Worm (Caenorhabditis elegans) whole organism, young adult: ENCODE measurements around the gene sedl-1.
A peak's percentile ranks its signal among the peaks of the same experiment; 100 is the strongest.

ENCODE experiments used
- B0035.1 ChIP-seq: sonication (generic microtip); optimal IDR thresholded peaks from 2 replicates; lab custom pipeline; 2016; ENCODE audit warnings: missing genetic modification characterization, mild to moderate bottlenecking, missing compliant biosample characterization, missing genotype, missing genetic modification reagents
- C17E4.6 ChIP-seq: fragments of 200-800 bp; sonication (Bioruptor generic); IDR thresholded peaks from 2 replicates; pipeline ENCODE4 v1.3.6; 2022; ENCODE audit warnings: missing genetic modification reagents, missing genetic modification characterization, missing compliant biosample characterization
- F22D6.2 ChIP-seq: sonication (generic microtip); optimal IDR thresholded peaks from 2 replicates; lab custom pipeline; 2016; ENCODE audit warnings: mild to moderate bottlenecking, missing genetic modification characterization, missing compliant biosample characterization
- F33H1.4 ChIP-seq: fragments of 200-800 bp; sonication (Bioruptor generic); IDR thresholded peaks from 2 replicates; pipeline ENCODE4 v1.3.6; 2022; ENCODE audit warnings: missing genetic modification reagents, missing genetic modification characterization, missing compliant biosample characterization
- F37B4.10 ChIP-seq: fragments of 200-800 bp; sonication (Bioruptor generic); IDR thresholded peaks from 2 replicates; pipeline ENCODE4 v1.3.6; 2022; ENCODE audit warnings: missing genetic modification characterization, missing compliant biosample characterization
- F52B5.7 ChIP-seq: sonication (generic microtip); optimal IDR thresholded peaks from 2 replicates; lab custom pipeline; 2016; ENCODE audit warnings: mild to moderate bottlenecking, missing genetic modification characterization, missing compliant biosample characterization
- F55B11.4 ChIP-seq: sonication (generic microtip); optimal IDR thresholded peaks from 2 replicates; lab custom pipeline; 2016; ENCODE audit warnings: missing compliant biosample characterization, missing genetic modification characterization, borderline replicate concordance; ENCODE audit not compliant: insufficient read depth
- Y53F4B.3 ChIP-seq: fragments of 200-800 bp; sonication (Bioruptor generic); IDR thresholded peaks from 2 replicates; pipeline ENCODE4 v1.3.6; 2022; ENCODE audit warnings: missing genetic modification reagents, missing genetic modification characterization, missing compliant biosample characterization
- Y53G8AR.9 ChIP-seq: fragments of 200-800 bp; sonication (Bioruptor generic); conservative IDR thresholded peaks from 2 replicates; pipeline ENCODE4 v1.3.6; 2022; ENCODE audit warnings: missing genetic modification reagents, missing genetic modification characterization, missing compliant biosample characterization
- Y79H2A.3 ChIP-seq: fragments of 200-800 bp; sonication (Bioruptor generic); conservative IDR thresholded peaks from 2 replicates; pipeline ENCODE4 v1.3.6; 2022; ENCODE audit warnings: missing genetic modification reagents, missing genetic modification characterization, missing compliant biosample characterization
- aptf-2 ChIP-seq: fragments of 200-800 bp; sonication (Bioruptor generic); conservative IDR thresholded peaks from 2 replicates; pipeline ENCODE4 v1.3.6; 2022; ENCODE audit warnings: missing genetic modification reagents, missing genetic modification characterization, missing compliant biosample characterization
- aptf-3 ChIP-seq: fragments of 200-800 bp; sonication (Bioruptor generic); IDR thresholded peaks from 2 replicates; pipeline ENCODE4 v1.3.6; 2022; ENCODE audit warnings: missing genetic modification characterization, missing compliant biosample characterization
- atf-7 ChIP-seq: sonication (generic microtip); optimal IDR thresholded peaks from 2 replicates; lab custom pipeline; 2017; ENCODE audit warnings: mild to moderate bottlenecking, missing genetic modification characterization, missing compliant biosample characterization
- bed-1 ChIP-seq: fragments of 200-800 bp; sonication (Bioruptor generic); IDR thresholded peaks from 2 replicates; pipeline ENCODE4 v1.3.6; 2022; ENCODE audit warnings: missing genetic modification reagents, missing genetic modification characterization, missing compliant biosample characterization
- cebp-1 ChIP-seq, 2 experiments: fragments of 200-800 bp in 1 of 2; sonication (Bioruptor generic) in 1 of 2; sonication (generic microtip) in 1 of 2; IDR thresholded peaks in 1 of 2; optimal IDR thresholded peaks in 1 of 2; 2 replicates each; pipeline versions ENCODE4 v1.3.6 to Lab custom; 2017 to 2022; ENCODE audit warnings: missing compliant biosample characterization in 2 of 2, missing genetic modification characterization in 2 of 2, mild to moderate bottlenecking in 1 of 2, missing genetic modification reagents in 1 of 2, moderate library complexity in 1 of 2
- ceh-27 ChIP-seq: fragments of 200-800 bp; sonication (Bioruptor generic); optimal IDR thresholded peaks from 2 replicates; lab custom pipeline; 2018; ENCODE audit warnings: mild to moderate bottlenecking, missing genetic modification characterization, moderate library complexity, missing compliant biosample characterization
- ceh-40 ChIP-seq: fragments of 200-800 bp; sonication (Bioruptor generic); IDR thresholded peaks from 2 replicates; pipeline ENCODE4 v1.3.6; 2022; ENCODE audit warnings: missing genetic modification characterization, missing compliant biosample characterization
- ceh-58 ChIP-seq: fragments of 200-800 bp; sonication (Bioruptor generic); IDR thresholded peaks from 2 replicates; pipeline ENCODE4 v1.3.6; 2022; ENCODE audit warnings: missing genetic modification characterization, missing compliant biosample characterization
- ceh-79 ChIP-seq: sonication (generic microtip); optimal IDR thresholded peaks from 2 replicates; lab custom pipeline; 2017; ENCODE audit warnings: mild to moderate bottlenecking, missing genetic modification characterization, missing compliant biosample characterization
- dpff-1 ChIP-seq: sonication (generic microtip); optimal IDR thresholded peaks from 2 replicates; lab custom pipeline; 2017; ENCODE audit warnings: mild to moderate bottlenecking, missing genetic modification characterization, missing compliant biosample characterization
- efl-1 ChIP-seq: fragments of 150-350 bp; optimal IDR thresholded peaks from 2 replicates; lab custom pipeline; 2014; ENCODE audit warnings: missing biosample characterization, missing genetic modification reagents, missing genetic modification characterization
- egl-44 ChIP-seq: fragments of 200-800 bp; sonication (Bioruptor generic); IDR thresholded peaks from 2 replicates; pipeline ENCODE4 v1.3.6; 2022; ENCODE audit warnings: missing genetic modification reagents, missing genetic modification characterization, missing compliant biosample characterization
- egrh-3 ChIP-seq: fragments of 200-800 bp; sonication (Bioruptor generic); IDR thresholded peaks from 2 replicates; pipeline ENCODE4 v1.3.6; 2022; ENCODE audit warnings: missing genetic modification reagents, missing genetic modification characterization, missing compliant biosample characterization
- hmg-1.2 ChIP-seq: fragments of 200-800 bp; sonication (Bioruptor generic); IDR thresholded peaks from 2 replicates; pipeline ENCODE4 v1.3.6; 2022; ENCODE audit warnings: missing genetic modification reagents, missing genetic modification characterization, missing compliant biosample characterization
- lag-1 ChIP-seq: fragments of 200-800 bp; sonication (Bioruptor generic); IDR thresholded peaks from 2 replicates; pipeline ENCODE4 v1.3.6; 2022; ENCODE audit warnings: missing genetic modification reagents, missing genetic modification characterization, missing compliant biosample characterization
- lin-40 ChIP-seq: sonication (generic microtip); optimal IDR thresholded peaks from 2 replicates; lab custom pipeline; 2016; ENCODE audit warnings: missing genetic modification characterization, mild to moderate bottlenecking, missing compliant biosample characterization, missing genotype, missing genetic modification reagents
- lsl-1 ChIP-seq: fragments of 200-800 bp; sonication (Bioruptor generic); optimal IDR thresholded peaks from 2 replicates; lab custom pipeline; 2018; ENCODE audit warnings: mild to moderate bottlenecking, missing genetic modification characterization, moderate library complexity, missing compliant biosample characterization
- madf-10 ChIP-seq: sonication (generic microtip); optimal IDR thresholded peaks from 2 replicates; lab custom pipeline; 2016; ENCODE audit warnings: mild to moderate bottlenecking, missing genetic modification characterization, missing compliant biosample characterization
- madf-3 ChIP-seq: fragments of 200-800 bp; sonication (Bioruptor generic); IDR thresholded peaks from 2 replicates; pipeline ENCODE4 v1.3.6; 2022; ENCODE audit warnings: missing genetic modification reagents, missing genetic modification characterization, missing compliant biosample characterization
- madf-6 ChIP-seq: fragments of 200-800 bp; sonication (Bioruptor generic); IDR thresholded peaks from 2 replicates; pipeline ENCODE4 v1.3.6; 2022; ENCODE audit warnings: missing genetic modification reagents, missing genetic modification characterization, missing compliant biosample characterization
- madf-8 ChIP-seq: fragments of 200-800 bp; sonication (Bioruptor generic); conservative IDR thresholded peaks from 2 replicates; pipeline ENCODE4 v1.3.6; 2022; ENCODE audit warnings: missing genetic modification reagents, missing genetic modification characterization, missing compliant biosample characterization
- mes-4 ChIP-seq: sonication (generic microtip); optimal IDR thresholded peaks from 2 replicates; lab custom pipeline; 2016; ENCODE audit warnings: missing genotype, missing genetic modification characterization, missing compliant biosample characterization
- nfya-2 ChIP-seq: fragments of 200-800 bp; sonication (Bioruptor generic); IDR thresholded peaks from 2 replicates; pipeline ENCODE4 v1.3.6; 2022; ENCODE audit warnings: missing genetic modification reagents, missing genetic modification characterization, missing compliant biosample characterization
- nfyb-1 ChIP-seq: fragments of 200-800 bp; sonication (Bioruptor generic); IDR thresholded peaks from 2 replicates; pipeline ENCODE4 v1.3.6; 2022; ENCODE audit warnings: missing genetic modification reagents, missing genetic modification characterization, missing compliant biosample characterization
- nhr-120 ChIP-seq: fragments of 200-800 bp; sonication (Bioruptor generic); IDR thresholded peaks from 2 replicates; pipeline ENCODE4 v1.3.6; 2022; ENCODE audit warnings: missing genetic modification characterization, missing compliant biosample characterization
- nhr-80 ChIP-seq: sonication (generic microtip); optimal IDR thresholded peaks from 2 replicates; lab custom pipeline; 2016; ENCODE audit warnings: missing genetic modification characterization, missing compliant biosample characterization
- nhr-90 ChIP-seq: sonication (generic microtip); optimal IDR thresholded peaks from 2 replicates; lab custom pipeline; 2016; ENCODE audit warnings: missing genotype, mild to moderate bottlenecking, missing genetic modification characterization, missing compliant biosample characterization
- pha-4 ChIP-seq: fragments of 150-350 bp; sonication (generic microtip); optimal IDR thresholded peaks from 2 replicates; lab custom pipeline; 2014; ENCODE audit warnings: missing biosample characterization, missing genetic modification reagents, missing genetic modification characterization
- rec-8 ChIP-seq, 2 experiments: sonication (generic microtip); optimal IDR thresholded peaks; 2 replicates each; lab custom pipeline; 2016; ENCODE audit warnings: mild to moderate bottlenecking in 2 of 2, missing genetic modification characterization in 2 of 2, missing genetic modification reagents in 2 of 2, missing genotype in 2 of 2, missing biosample characterization in 1 of 2, missing compliant biosample characterization in 1 of 2, moderate library complexity in 1 of 2
- repo-1 ChIP-seq: sonication (generic microtip); optimal IDR thresholded peaks from 2 replicates; lab custom pipeline; 2017; ENCODE audit warnings: mild to moderate bottlenecking, missing genetic modification characterization, missing compliant biosample characterization
- rpc-1 ChIP-seq, 2 experiments: fragments of 150-350 bp in 1 of 2; sonication (generic microtip) in 1 of 2; optimal IDR thresholded peaks; 2 replicates each; lab custom pipeline; 2014 to 2018; ENCODE audit warnings: missing biosample characterization in 1 of 2, missing genetic modification characterization in 1 of 2, missing genetic modification reagents in 1 of 2, missing genotype in 1 of 2
- snpc-3.4 ChIP-seq: sonication (generic microtip); optimal IDR thresholded peaks from 2 replicates; lab custom pipeline; 2017; ENCODE audit warnings: missing genetic modification characterization, mild to moderate bottlenecking, missing compliant biosample characterization, antibody characterized with exemption, moderate library complexity, missing genotype, missing genetic modification reagents
- somi-1 ChIP-seq: fragments of 200-800 bp; sonication (Bioruptor generic); optimal IDR thresholded peaks from 2 replicates; lab custom pipeline; 2018; ENCODE audit warnings: mild to moderate bottlenecking, missing genetic modification characterization, missing compliant biosample characterization
- sptf-2 ChIP-seq: fragments of 200-800 bp; sonication (Bioruptor generic); optimal IDR thresholded peaks from 2 replicates; lab custom pipeline; 2018; ENCODE audit warnings: mild to moderate bottlenecking, missing genetic modification characterization, missing compliant biosample characterization
- tbx-9 ChIP-seq: sonication (generic microtip); optimal IDR thresholded peaks from 2 replicates; lab custom pipeline; 2016; ENCODE audit warnings: borderline replicate concordance, missing genetic modification characterization, inconsistent platforms, missing compliant biosample characterization
- unc-62 ChIP-seq: fragments of 150-350 bp; optimal IDR thresholded peaks from 2 replicates; lab custom pipeline; 2014; ENCODE audit warnings: missing biosample characterization, missing genetic modification reagents, missing genetic modification characterization

Gene sedl-1

DNA sequence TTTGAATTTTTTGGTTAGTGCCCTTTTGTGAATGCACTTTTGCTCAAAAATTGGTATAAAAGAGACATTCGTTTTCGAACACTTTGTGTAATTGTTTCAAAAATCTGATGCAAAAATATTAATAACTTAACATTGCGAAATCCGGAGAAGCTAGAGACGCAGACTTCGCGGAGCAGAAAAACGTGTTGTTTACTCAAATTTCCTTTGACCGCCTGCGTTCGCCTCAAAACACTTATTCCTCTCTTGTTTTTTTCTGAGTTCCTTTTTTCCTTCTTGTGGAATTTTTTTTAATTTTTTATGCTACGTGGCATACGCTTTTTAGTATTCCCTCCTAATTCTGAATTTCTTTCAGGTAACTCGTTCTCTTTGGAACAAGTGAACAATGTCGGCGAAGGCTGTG, 39.1 kb upstream of the sedl-1 start, which contains the start of gene acly-1:
Gene acly-1, plus strand, starts transcription at position 353 of the 400 bp plus-strand sequence.
- TF ChIP-seq dpff-1 (tag; lab: Kevin White, UChicago) (no peak), nfyb-1 (GFP tag; lab: Robert Waterston, UW) (no peak), cebp-1 (GFP tag; IDR thresholded peaks at IDR 0.05; lab: Robert Waterston, UW) (peak; percentile 89), cebp-1 (tag; optimal IDR thresholded peaks at IDR 0.05; lab: Kevin White, UChicago) (peak; percentile 93), aptf-2 (GFP tag; lab: Robert Waterston, UW) (no peak), nhr-90 (tag; lab: Kevin White, UChicago) (no peak), snpc-3.4 (no peak)
- TF ChIP-seq, all 124 proteins: peak for 1

ce11 chrX:1478569-1478968, 38.5 kb upstream of the sedl-1 start:
- no peak for TF ChIP-seq mes-4 (tag; lab: Kevin White, UChicago)
- no peak for TF ChIP-seq unc-62 (GFP tag; lab: Kevin White, UChicago)
- TF ChIP-seq madf-3 (GFP tag; lab: Robert Waterston, UW), result no peak
- TF ChIP-seq nhr-120 (GFP tag; lab: Robert Waterston, UW), result no peak
- no peak for TF ChIP-seq ceh-40 (GFP tag; lab: Robert Waterston, UW)
- TF ChIP-seq lsl-1 (GFP tag; lab: Kevin White, UChicago), result no peak
- no peak for TF ChIP-seq tbx-9 (tag; lab: Kevin White, UChicago)
- TF ChIP-seq sptf-2 (GFP tag; lab: Kevin White, UChicago), result no peak
- no peak for TF ChIP-seq egrh-3 (GFP tag; lab: Robert Waterston, UW)
- TF ChIP-seq F52B5.7, result no peak
- no peak for TF ChIP-seq repo-1
- no peak for TF ChIP-seq F55B11.4
- TF ChIP-seq C17E4.6 (GFP tag; lab: Robert Waterston, UW), result no peak
- no peak for TF ChIP-seq rec-8 (tag; optimal IDR thresholded peaks at IDR 0.05; lab: Kevin White, UChicago)
- TF ChIP-seq nhr-80 (tag; lab: Kevin White, UChicago), result no peak

- no peak for TF ChIP-seq Y53G8AR.9 (GFP tag; lab: Robert Waterston, UW)
- TF ChIP-seq dpff-1 (tag; lab: Kevin White, UChicago), result no peak
- no peak for TF ChIP-seq ceh-79 (tag; lab: Kevin White, UChicago)
- no peak for TF ChIP-seq lag-1 (GFP tag; lab: Robert Waterston, UW)
- TF ChIP-seq aptf-3, result no peak
- no peak for TF ChIP-seq B0035.1
- TF ChIP-seq efl-1 (GFP tag; lab: Kevin White, UChicago), result no peak
- no peak for TF ChIP-seq ceh-40 (GFP tag; lab: Robert Waterston, UW)
- peak; percentile 76 for TF ChIP-seq F22D6.2
- peak; percentile 3 for TF ChIP-seq somi-1 (GFP tag; lab: Kevin White, UChicago)
- TF ChIP-seq ceh-27 (GFP tag; lab: Kevin White, UChicago), result no peak
- 0 out of 2 replicates have a peak, but pooled peaks have one; percentile 21 for TF ChIP-seq egl-44
- TF ChIP-seq nfya-2 (GFP tag; lab: Robert Waterston, UW), result no peak
- peak; percentile 18 for TF ChIP-seq pha-4 (tag; lab: Kevin White, UChicago)
- peak; percentile 64 for TF ChIP-seq lin-40
- TF ChIP-seq madf-6 (GFP tag; lab: Robert Waterston, UW), result no peak
- no peak for TF ChIP-seq bed-1 (GFP tag; lab: Robert Waterston, UW)
- TF ChIP-seq rpc-1 (optimal IDR thresholded peaks at IDR 0.05; lab: Kevin White, UChicago), result no peak
- TF ChIP-seq rpc-1 (tag; optimal IDR thresholded peaks at IDR 0.05; lab: Kevin White, UChicago), result no peak
- TF ChIP-seq ceh-58 (GFP tag; lab: Robert Waterston, UW), result no peak
- no peak for TF ChIP-seq tbx-9 (tag; lab: Kevin White, UChicago)
- no peak for TF ChIP-seq Y79H2A.3 (GFP tag; lab: Robert Waterston, UW)
- TF ChIP-seq madf-8 (GFP tag; lab: Robert Waterston, UW), result no peak
- TF ChIP-seq egrh-3 (GFP tag; lab: Robert Waterston, UW), result no peak
- TF ChIP-seq Y53F4B.3 (GFP tag; lab: Robert Waterston, UW), result no peak
- TF ChIP-seq atf-7, result peak; percentile 87
- no peak for TF ChIP-seq F37B4.10 (GFP tag; lab: Robert Waterston, UW)
- no peak for TF ChIP-seq hmg-1.2
- TF ChIP-seq F33H1.4 (GFP tag; lab: Robert Waterston, UW), result no peak
- no peak for TF ChIP-seq madf-10 (tag; lab: Kevin White, UChicago)
These were observed 37.9 kb upstream of the sedl-1 start for ce11 chrX:1477932-1478331.
